Fruit fly (Drosophila melanogaster) whole organism, prepupa: ENCODE data around the gene Blos2.

Source experiments
- CG4318 ChIP-seq: fragments of 200-800 bp; sonication (Bioruptor generic); optimal IDR thresholded peaks from 3 replicates; lab custom pipeline; 2017; ENCODE audit warnings: missing biosample characterization, mild to moderate bottlenecking, missing genetic modification characterization
- Eip75B ChIP-seq: fragments of 200-800 bp; sonication (Bioruptor generic); optimal IDR thresholded peaks from 3 replicates; lab custom pipeline; 2016; ENCODE audit warnings: missing biosample characterization, missing genetic modification characterization
- Ets96B ChIP-seq: fragments of 200-800 bp; optimal IDR thresholded peaks from 2 replicates; lab custom pipeline; 2019; ENCODE audit warnings: missing biosample characterization, mild to moderate bottlenecking, missing genetic modification characterization, moderate library complexity
- Hr39 ChIP-seq: fragments of 200-800 bp; sonication (Bioruptor generic); optimal IDR thresholded peaks from 2 replicates; lab custom pipeline; 2016; ENCODE audit warnings: missing biosample characterization, missing genetic modification characterization
- Lpt ChIP-seq: fragments of 200-800 bp; sonication (Bioruptor generic); optimal IDR thresholded peaks from 3 replicates; lab custom pipeline; 2016; ENCODE audit warnings: missing biosample characterization, missing genetic modification characterization
- OdsH ChIP-seq: fragments of 200-800 bp; sonication (Bioruptor generic); optimal IDR thresholded peaks from 3 replicates; lab custom pipeline; 2016; ENCODE audit warnings: missing biosample characterization, missing genetic modification characterization
- Sox102F ChIP-seq: fragments of 200-800 bp; sonication (Bioruptor generic); optimal IDR thresholded peaks from 2 replicates; lab custom pipeline; 2016; ENCODE audit warnings: missing biosample characterization, mild to moderate bottlenecking, missing genetic modification characterization
- Sox14 ChIP-seq: fragments of 200-800 bp; sonication (Bioruptor generic); optimal IDR thresholded peaks from 3 replicates; lab custom pipeline; 2016; ENCODE audit warnings: missing biosample characterization, missing genetic modification characterization
- achi ChIP-seq: fragments of 200-800 bp; sonication (Bioruptor generic); optimal IDR thresholded peaks from 3 replicates; lab custom pipeline; 2016; ENCODE audit warnings: missing biosample characterization, missing genetic modification characterization
- esn ChIP-seq: fragments of 200-800 bp; sonication (Bioruptor generic); optimal IDR thresholded peaks from 2 replicates; lab custom pipeline; 2016; ENCODE audit warnings: missing biosample characterization, mild to moderate bottlenecking, missing genetic modification characterization, moderate library complexity
- fd85E ChIP-seq: fragments of 200-800 bp; sonication (Bioruptor generic); optimal IDR thresholded peaks from 3 replicates; lab custom pipeline; 2016; ENCODE audit warnings: missing biosample characterization, missing genetic modification characterization
- salr ChIP-seq, 2 experiments: fragments of 200-800 bp; sonication (Bioruptor generic); optimal IDR thresholded peaks; 3 replicates each; lab custom pipeline; 2016 to 2018; ENCODE audit warnings: missing biosample characterization in 2 of 2, missing genetic modification characterization in 2 of 2, mild to moderate bottlenecking in 1 of 2

- TF ChIP-seq salr (GFP tag; optimal IDR thresholded peaks at IDR 0.05; lab: Kevin White, UChicago) (no peak), Ets96B (tag; lab: Kevin White, UChicago) (no peak), Eip75B (no peak), esn (GFP tag; lab: Kevin White, UChicago) (no peak), OdsH (GFP tag; lab: Kevin White, UChicago) (no peak), Sox14 (GFP tag; lab: Kevin White, UChicago) (no peak), Hr39 (no peak), CG4318 (no peak), achi (no peak), fd85E (GFP tag; lab: Kevin White, UChicago) (no peak), Lpt (GFP tag; lab: Kevin White, UChicago) (no peak), Sox102F (GFP tag; lab: Kevin White, UChicago) (no peak)
These were observed 9.0 kb downstream of the Blos2 start, which contains the start of gene Mocs1 for dm6 chr3L:11070372-11070854.
